Worm (Caenorhabditis elegans): ENCODE data around the gene srh-268.

DNA sequence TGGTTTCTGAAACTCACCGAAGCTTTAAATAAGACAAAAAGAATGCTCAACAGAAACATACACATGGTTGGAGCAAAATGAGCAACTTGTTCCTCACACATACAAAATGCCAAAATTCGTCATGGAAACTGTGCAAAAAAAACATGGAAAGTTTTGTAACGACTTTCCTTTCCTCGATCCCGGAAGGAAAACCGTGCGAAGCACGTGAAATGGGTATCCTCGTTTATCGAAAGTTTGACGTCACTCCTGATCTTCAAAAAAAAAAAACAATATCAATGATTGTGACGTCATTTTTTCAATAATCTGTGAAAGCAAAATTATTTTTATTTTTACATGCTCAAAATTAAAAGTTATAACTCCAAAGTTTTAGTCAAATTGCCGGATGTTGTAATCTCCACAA is 31.2 kb downstream of the srh-268 start, which contains the start of gene clec-212:
- TF ChIP-seq nhr-12 (tag; optimal IDR thresholded peaks at IDR 0.05) (no peak), mep-1 (tag; optimal IDR thresholded peaks at IDR 0.05) (no peak), nhr-28 (tag; optimal IDR thresholded peaks at IDR 0.05) (no peak), ceh-83 (GFP tag; optimal IDR thresholded peaks at IDR 0.05) (no peak), snpc-4 (tag; optimal IDR thresholded peaks at IDR 0.05) (no peak), unc-39 (tag; optimal IDR thresholded peaks at IDR 0.05) (no peak), mab-5 (tag; optimal IDR thresholded peaks at IDR 0.05) (no peak), elt-1 (tag; optimal IDR thresholded peaks at IDR 0.05; ENCODE audit: borderline replicate concordance, insufficient read depth) (no peak)

All from whole organism, mixed stage, embryonic.